Worm (Caenorhabditis elegans) whole organism, L1 larva: ENCODE measurements around the gene B0416.11.

Experiments used
- egl-13 ChIP-seq: sonication (generic microtip); optimal IDR thresholded peaks from 2 replicates; lab custom pipeline; 2016; ENCODE audit warnings: missing genotype, missing genetic modification reagents, missing genetic modification characterization, missing compliant biosample characterization
- isw-1 ChIP-seq: fragments of 200-800 bp; sonication (Bioruptor generic); IDR thresholded peaks from 2 replicates; pipeline ENCODE4 v1.3.6; 2022; ENCODE audit warnings: missing genetic modification characterization, missing compliant biosample characterization
- skn-1 ChIP-seq: fragments of 150-350 bp; optimal IDR thresholded peaks from 2 replicates; lab custom pipeline; 2014; ENCODE audit warnings: missing biosample characterization, missing genetic modification characterization
- sup-37 ChIP-seq: fragments of 200-800 bp; sonication (Bioruptor generic); optimal IDR thresholded peaks from 2 replicates; lab custom pipeline; 2018; ENCODE audit warnings: mild to moderate bottlenecking, missing genetic modification characterization, missing compliant biosample characterization

Gene B0416.11

ce11 chrX:9232037-9232436 is 50.9 kb downstream of the B0416.11 start, which contains the start of gene vav-1:
Gene vav-1 (minus strand): TSS chrX:9232137.
- TF ChIP-seq egl-13 (tag; lab: Kevin White, UChicago) (no peak), sup-37 (GFP tag; lab: Kevin White, UChicago) (no peak), isw-1 (GFP tag; lab: Robert Waterston, UW) (no peak), skn-1 (tag; lab: Kevin White, UChicago) (no peak)
